Fruit fly (Drosophila melanogaster) whole organism, embryonic: ENCODE data around the gene CG15429.
A peak's percentile ranks its signal among the peaks of the same experiment; 100 is the strongest.

Experiments
- Atf-2 ChIP-seq: fragments of 200-800 bp; sonication (Bioruptor generic); optimal IDR thresholded peaks from 2 replicates; lab custom pipeline; 2016; ENCODE audit warnings: missing biosample characterization, missing genetic modification characterization
- Awh ChIP-seq: fragments of 200-800 bp; sonication (Bioruptor generic); IDR thresholded peaks from 2 replicates; pipeline ENCODE4, ENCODE4 v1.3.6; 2022; ENCODE audit warnings: missing biosample characterization, missing genetic modification characterization
- CG10267 ChIP-seq: fragments of 200-800 bp; sonication (Bioruptor generic); optimal IDR thresholded peaks from 2 replicates; lab custom pipeline; 2018; ENCODE audit warnings: missing biosample characterization, mild to moderate bottlenecking, missing genetic modification characterization, moderate library complexity
- CG11085 ChIP-seq: fragments of 200-800 bp; sonication (Bioruptor generic); IDR thresholded peaks from 2 replicates; pipeline ENCODE4 v1.3.6; 2022; ENCODE audit warnings: missing biosample characterization, missing genetic modification characterization
- CG11247 ChIP-seq: fragments of 200-800 bp; sonication (Bioruptor generic); IDR thresholded peaks from 2 replicates; pipeline ENCODE4 v1.3.6; 2022; ENCODE audit warnings: missing biosample characterization, missing genetic modification characterization
- CG12071 ChIP-seq: fragments of 200-800 bp; sonication (Bioruptor generic); optimal IDR thresholded peaks from 3 replicates; lab custom pipeline; 2018; ENCODE audit warnings: missing biosample characterization, mild to moderate bottlenecking, missing genetic modification characterization
- CG12104 ChIP-seq: fragments of 200-800 bp; sonication (Bioruptor generic); optimal IDR thresholded peaks from 3 replicates; lab custom pipeline; 2016; ENCODE audit warnings: missing biosample characterization, missing genetic modification characterization
- CG14014 ChIP-seq: fragments of 200-800 bp; sonication (Bioruptor generic); IDR thresholded peaks from 2 replicates; pipeline ENCODE4 v1.3.6; 2022; ENCODE audit warnings: missing biosample characterization, missing genetic modification characterization
- CG14667 ChIP-seq: fragments of 200-800 bp; sonication (Bioruptor generic); IDR thresholded peaks from 2 replicates; pipeline ENCODE4 v1.3.6; 2022; ENCODE audit warnings: missing biosample characterization, missing genetic modification characterization
- CG15514 ChIP-seq: fragments of 200-800 bp; sonication (Bioruptor generic); optimal IDR thresholded peaks from 3 replicates; lab custom pipeline; 2017; ENCODE audit warnings: missing biosample characterization, missing genetic modification characterization, mild to moderate bottlenecking, moderate library complexity, missing genetic modification reagents
- CG2116 ChIP-seq: fragments of 200-800 bp; sonication (Bioruptor generic); optimal IDR thresholded peaks from 3 replicates; lab custom pipeline; 2018; ENCODE audit warnings: missing biosample characterization, mild to moderate bottlenecking, missing genetic modification characterization
- CG2120 ChIP-seq: fragments of 200-800 bp; sonication (Bioruptor generic); optimal IDR thresholded peaks from 3 replicates; lab custom pipeline; 2016; ENCODE audit warnings: missing biosample characterization, missing genetic modification characterization
- CG2129 ChIP-seq: fragments of 200-800 bp; sonication (Bioruptor generic); IDR thresholded peaks from 2 replicates; pipeline ENCODE4 v1.3.6; 2022; ENCODE audit warnings: missing biosample characterization, missing genetic modification characterization; ENCODE audit not compliant: partially characterized antibody
- CG30431 ChIP-seq: fragments of 200-800 bp; sonication (Bioruptor generic); optimal IDR thresholded peaks from 2 replicates; lab custom pipeline; 2017; ENCODE audit warnings: missing biosample characterization, missing genetic modification characterization
- CG32767 ChIP-seq: fragments of 200-800 bp; sonication (Bioruptor generic); IDR thresholded peaks from 2 replicates; pipeline ENCODE4 v1.3.6; 2022; ENCODE audit warnings: missing biosample characterization, missing genetic modification characterization
- CG34376 ChIP-seq: fragments of 200-800 bp; sonication (Bioruptor generic); optimal IDR thresholded peaks from 2 replicates; lab custom pipeline; 2018; ENCODE audit warnings: missing biosample characterization, mild to moderate bottlenecking, missing genetic modification characterization
- CG43689 ChIP-seq: fragments of 200-800 bp; sonication (Bioruptor generic); IDR thresholded peaks from 2 replicates; pipeline ENCODE4 v1.3.6; 2022; ENCODE audit warnings: missing biosample characterization, missing genetic modification characterization
- CG7271 ChIP-seq: fragments of 200-800 bp; sonication (Bioruptor generic); optimal IDR thresholded peaks from 2 replicates; lab custom pipeline; 2018; ENCODE audit warnings: missing biosample characterization, mild to moderate bottlenecking, missing genetic modification characterization, moderate library complexity
- CG7357 ChIP-seq: fragments of 200-800 bp; sonication (Bioruptor generic); IDR thresholded peaks from 3 replicates; pipeline ENCODE4 v1.3.6; 2022; ENCODE audit warnings: missing biosample characterization, missing genetic modification characterization
- D19B ChIP-seq: fragments of 200-800 bp; sonication (Bioruptor generic); optimal IDR thresholded peaks from 2 replicates; lab custom pipeline; 2017; ENCODE audit warnings: missing biosample characterization, mild to moderate bottlenecking, missing genetic modification characterization
- Doc2 ChIP-seq: fragments of 200-800 bp; sonication (Bioruptor generic); IDR thresholded peaks from 2 replicates; pipeline ENCODE4 v1.3.6; 2022; ENCODE audit warnings: missing biosample characterization, missing genetic modification characterization
- Doc3 ChIP-seq: fragments of 200-800 bp; sonication (Bioruptor generic); IDR thresholded peaks from 3 replicates; pipeline ENCODE4 v1.3.6; 2022; ENCODE audit warnings: missing biosample characterization, missing genetic modification characterization; ENCODE audit not compliant: partially characterized antibody
- ERR ChIP-seq: fragments of 200-800 bp; sonication (Bioruptor generic); optimal IDR thresholded peaks from 2 replicates; lab custom pipeline; 2016; ENCODE audit warnings: missing biosample characterization, missing genetic modification characterization
- HLHmδ ChIP-seq: fragments of 200-800 bp; sonication (Bioruptor generic); optimal IDR thresholded peaks from 2 replicates; lab custom pipeline; 2018; ENCODE audit warnings: missing biosample characterization, mild to moderate bottlenecking, missing genetic modification characterization, moderate library complexity
- MESR4 ChIP-seq: fragments of 200-800 bp; sonication (Bioruptor generic); optimal IDR thresholded peaks from 2 replicates; lab custom pipeline; 2018; ENCODE audit warnings: missing biosample characterization, mild to moderate bottlenecking, missing genetic modification characterization, moderate library complexity
- Nf-YA ChIP-seq: fragments of 200-800 bp; sonication (Bioruptor generic); IDR thresholded peaks from 2 replicates; pipeline ENCODE4 v1.3.6; 2022; ENCODE audit warnings: missing biosample characterization, missing genetic modification characterization
- Nf-YB ChIP-seq: fragments of 200-800 bp; sonication (Bioruptor generic); optimal IDR thresholded peaks from 3 replicates; lab custom pipeline; 2019; ENCODE audit warnings: missing biosample characterization, mild to moderate bottlenecking, missing genetic modification characterization, moderate library complexity
- Oaz ChIP-seq: fragments of 200-800 bp; sonication (Bioruptor generic); IDR thresholded peaks from 2 replicates; pipeline ENCODE4 v1.3.6; 2022; ENCODE audit warnings: missing biosample characterization, missing genetic modification characterization
- Sin3A ChIP-seq: fragments of >200 bp; optimal IDR thresholded peaks from 2 replicates; lab custom pipeline; 2018
- bab2 ChIP-seq: fragments of 200-800 bp; sonication (Bioruptor generic); optimal IDR thresholded peaks from 2 replicates; lab custom pipeline; 2016; ENCODE audit warnings: missing biosample characterization, missing genetic modification characterization
- bcd ChIP-seq: fragments of 200-800 bp; sonication (Bioruptor generic); optimal IDR thresholded peaks from 2 replicates; lab custom pipeline; 2017; ENCODE audit warnings: missing biosample characterization, mild to moderate bottlenecking, missing genetic modification characterization
- bigmax ChIP-seq: fragments of 200-800 bp; sonication (Bioruptor generic); optimal IDR thresholded peaks from 2 replicates; lab custom pipeline; 2018; ENCODE audit warnings: missing biosample characterization, mild to moderate bottlenecking, missing genetic modification characterization
- bowl ChIP-seq: fragments of 200-800 bp; sonication (Bioruptor generic); IDR thresholded peaks from 2 replicates; pipeline ENCODE4 v1.3.6; 2022; ENCODE audit warnings: missing biosample characterization, missing genetic modification characterization
- bsh ChIP-seq, 2 experiments: fragments of 200-800 bp; sonication (Bioruptor generic); optimal IDR thresholded peaks; 2 replicates each; lab custom pipeline; 2017 to 2018; ENCODE audit warnings: mild to moderate bottlenecking in 2 of 2, missing biosample characterization in 2 of 2, missing genetic modification characterization in 2 of 2, moderate library complexity in 1 of 2
- dati ChIP-seq: fragments of 200-800 bp; sonication (Bioruptor generic); IDR thresholded peaks from 2 replicates; pipeline ENCODE4 v1.3.6; 2022; ENCODE audit warnings: missing biosample characterization, missing genetic modification characterization
- esg ChIP-seq: fragments of 200-800 bp; sonication (Bioruptor generic); conservative IDR thresholded peaks from 2 replicates; pipeline ENCODE4 v1.3.6; 2022; ENCODE audit warnings: missing biosample characterization, missing genetic modification characterization
- gsb ChIP-seq: fragments of 200-800 bp; sonication (Bioruptor generic); IDR thresholded peaks from 2 replicates; pipeline ENCODE4 v1.3.6; 2022; ENCODE audit warnings: missing biosample characterization, missing genetic modification characterization
- jigr1 ChIP-seq: fragments of 200-800 bp; sonication (Bioruptor generic); IDR thresholded peaks from 3 replicates; pipeline ENCODE4 v1.3.6; 2022; ENCODE audit warnings: missing biosample characterization, missing genetic modification characterization
- ken ChIP-seq: fragments of 200-800 bp; sonication (Bioruptor generic); IDR thresholded peaks from 3 replicates; pipeline ENCODE4 v1.3.6; 2022; ENCODE audit warnings: missing biosample characterization, missing genetic modification characterization
- kni ChIP-seq: fragments of 200-800 bp; sonication (Bioruptor generic); optimal IDR thresholded peaks from 3 replicates; lab custom pipeline; 2017; ENCODE audit warnings: mild to moderate bottlenecking, missing biosample characterization, missing genetic modification reagents, missing genetic modification characterization
- mam ChIP-seq: fragments of 200-800 bp; sonication (Bioruptor generic); optimal IDR thresholded peaks from 3 replicates; lab custom pipeline; 2016; ENCODE audit warnings: missing biosample characterization, missing genetic modification characterization
- pb ChIP-seq: fragments of 200-800 bp; sonication (Bioruptor generic); optimal IDR thresholded peaks from 3 replicates; lab custom pipeline; 2016; ENCODE audit warnings: missing biosample characterization, missing genetic modification characterization
- peb ChIP-seq: fragments of 200-800 bp; sonication (Bioruptor generic); IDR thresholded peaks from 2 replicates; pipeline ENCODE4 v1.3.6; 2022; ENCODE audit warnings: missing biosample characterization, missing genetic modification characterization
- pnt ChIP-seq: fragments of 200-800 bp; sonication (Bioruptor generic); optimal IDR thresholded peaks from 3 replicates; lab custom pipeline; 2016; ENCODE audit warnings: missing biosample characterization, missing genetic modification characterization
- row ChIP-seq: fragments of 200-800 bp; sonication (Bioruptor generic); IDR thresholded peaks from 3 replicates; pipeline ENCODE4 v1.3.6; 2022; ENCODE audit warnings: missing biosample characterization, missing genetic modification characterization
- run ChIP-seq: fragments of 200-800 bp; sonication (Bioruptor generic); optimal IDR thresholded peaks from 3 replicates; lab custom pipeline; 2018; ENCODE audit warnings: missing biosample characterization, mild to moderate bottlenecking, missing genetic modification characterization
- sd ChIP-seq: fragments of 200-800 bp; sonication (Bioruptor generic); optimal IDR thresholded peaks from 3 replicates; lab custom pipeline; 2018; ENCODE audit warnings: missing biosample characterization, mild to moderate bottlenecking, missing genetic modification characterization, moderate library complexity
- sima ChIP-seq: fragments of 200-800 bp; sonication (Bioruptor generic); optimal IDR thresholded peaks from 2 replicates; lab custom pipeline; 2016; ENCODE audit warnings: missing biosample characterization, missing genetic modification characterization
- sr ChIP-seq: fragments of 200-800 bp; sonication (Bioruptor generic); IDR thresholded peaks from 3 replicates; pipeline ENCODE4 v1.3.6; 2022; ENCODE audit warnings: missing biosample characterization, missing genetic modification characterization
- stwl ChIP-seq: fragments of 200-800 bp; sonication (Bioruptor generic); optimal IDR thresholded peaks from 3 replicates; lab custom pipeline; 2018; ENCODE audit warnings: missing biosample characterization, mild to moderate bottlenecking, missing genetic modification characterization, moderate library complexity
- trh ChIP-seq: fragments of 200-800 bp; sonication (Bioruptor generic); optimal IDR thresholded peaks from 2 replicates; lab custom pipeline; 2016; ENCODE audit warnings: missing biosample characterization, missing genetic modification characterization

CG15429 gene

dm6 chr2L:4393842-4394421 is 41.2 kb downstream of the CG15429 start, which contains the start of gene CG3652 (continued):
- TF ChIP-seq CG11085 (GFP tag; lab: Robert Waterston, UW) (no peak), CG2116 (GFP tag; lab: Kevin White, UChicago) (peak; percentile 71), CG12104 (GFP tag; lab: Kevin White, UChicago) (no peak), sr (GFP tag; lab: Robert Waterston, UW) (no peak), CG43689 (no peak), Awh (no peak), bowl (GFP tag; lab: Robert Waterston, UW) (no peak), kni (GFP tag; lab: Kevin White, UChicago) (no peak), D19B (GFP tag; lab: Kevin White, UChicago) (no peak), CG7357 (0 out of 3 replicates have a peak, but pooled peaks have one; percentile 36), mam (GFP tag; lab: Kevin White, UChicago) (peak; percentile 36), pb (no peak), sima (GFP tag; lab: Kevin White, UChicago) (no peak), esg (GFP tag; lab: Robert Waterston, UW) (no peak), CG30431 (no peak), bsh (GFP tag; optimal IDR thresholded peaks at IDR 0.05; lab: Kevin White, UChicago) (no peak), Doc2 (GFP tag; lab: Robert Waterston, UW) (no peak), Nf-YA (GFP tag; lab: Robert Waterston, UW) (no peak), CG2129 (GFP tag; lab: Robert Waterston, UW) (0 out of 2 replicates have a peak, but pooled peaks have one; percentile 12), Atf-2 (GFP tag; lab: Kevin White, UChicago) (no peak), HLHmδ (GFP tag; lab: Kevin White, UChicago) (no peak), CG12071 (GFP tag; lab: Kevin White, UChicago) (no peak), peb (no peak), Oaz (GFP tag; lab: Robert Waterston, UW) (no peak), CG7271 (tag; lab: Kevin White, UChicago) (no peak), jigr1 (GFP tag; lab: Robert Waterston, UW) (no peak), gsb (GFP tag; lab: Robert Waterston, UW) (no peak), sd (tag; lab: Kevin White, UChicago) (no peak), stwl (tag; lab: Kevin White, UChicago) (peak; percentile 38), trh (GFP tag; lab: Kevin White, UChicago) (no peak), CG32767 (no peak), ken (GFP tag; lab: Robert Waterston, UW) (no peak), CG15514 (peak; percentile 42), bab2 (GFP tag; lab: Kevin White, UChicago) (peak; percentile 23), bigmax (GFP tag; lab: Kevin White, UChicago) (no peak), pnt (GFP tag; lab: Kevin White, UChicago) (peak; percentile 34), CG14014 (GFP tag; lab: Robert Waterston, UW) (no peak), CG14667 (GFP tag; lab: Robert Waterston, UW) (no peak), dati (no peak), CG34376 (GFP tag; lab: Kevin White, UChicago) (no peak), CG2120 (peak; percentile 64), row (GFP tag; lab: Robert Waterston, UW) (peak; percentile 70), ERR (GFP tag; lab: Kevin White, UChicago) (peak; percentile 3), run (tag; lab: Kevin White, UChicago) (no peak), Nf-YB (no peak), CG10267 (tag; lab: Kevin White, UChicago) (peak; percentile 62), bcd (no peak), CG11247 (no peak), Doc3 (0 out of 3 replicates have a peak, but pooled peaks have one; percentile 21), Sin3A (lab: Kevin White, UChicago) (peak; percentile 84), MESR4 (GFP tag; lab: Kevin White, UChicago) (peak; percentile 54)
